Fruit fly (Drosophila melanogaster) Kc167 (cell line): ENCODE measurements around the gene Pgant6.

Experiments
- Myc ChIP-seq: fragments of >200 bp; optimal IDR thresholded peaks from 2 replicates; lab custom pipeline; 2017; ENCODE audit warnings: missing external identifiers
- Sin3A ChIP-seq: fragments of >200 bp; optimal IDR thresholded peaks from 2 replicates; lab custom pipeline; 2018; ENCODE audit warnings: missing external identifiers
- h ChIP-seq: fragments of >200 bp; optimal IDR thresholded peaks from 3 replicates; lab custom pipeline; 2018; ENCODE audit warnings: missing external identifiers
- insv ChIP-seq: fragments of >200 bp; optimal IDR thresholded peaks from 3 replicates; lab custom pipeline; 2018; ENCODE audit warnings: missing external identifiers
- psq ChIP-seq: fragments of >200 bp; optimal IDR thresholded peaks from 2 replicates; lab custom pipeline; 2017; ENCODE audit warnings: missing external identifiers
- ttk ChIP-seq: sonication (Bioruptor generic); optimal IDR thresholded peaks from 2 replicates; lab custom pipeline; 2017; ENCODE audit warnings: missing external identifiers

Gene Pgant6

dm6 chr3L:2781991-2782677 lies at the start of gene Pgant6:
Pgant6 (plus strand) TSS chr3L:2782255.
- TF ChIP-seq psq (lab: Kevin White, UChicago) (no peak), Myc (lab: Kevin White, UChicago) (no peak), insv (lab: Kevin White, UChicago) (no peak), h (no peak), ttk (lab: Kevin White, UChicago) (no peak), Sin3A (no peak)

- no peak for TF ChIP-seq ttk (lab: Kevin White, UChicago)
Measured at dm6 chr3L:2733208-2733607, 48.8 kb upstream of the Pgant6 start.

dm6 chr3L:2734363-2735160 lies 47.5 kb upstream of the Pgant6 start:
- TF ChIP-seq Sin3A (no peak), ttk (lab: Kevin White, UChicago) (no peak), Myc (lab: Kevin White, UChicago) (no peak), insv (lab: Kevin White, UChicago) (no peak), h (no peak), psq (lab: Kevin White, UChicago) (no peak)

DNA sequence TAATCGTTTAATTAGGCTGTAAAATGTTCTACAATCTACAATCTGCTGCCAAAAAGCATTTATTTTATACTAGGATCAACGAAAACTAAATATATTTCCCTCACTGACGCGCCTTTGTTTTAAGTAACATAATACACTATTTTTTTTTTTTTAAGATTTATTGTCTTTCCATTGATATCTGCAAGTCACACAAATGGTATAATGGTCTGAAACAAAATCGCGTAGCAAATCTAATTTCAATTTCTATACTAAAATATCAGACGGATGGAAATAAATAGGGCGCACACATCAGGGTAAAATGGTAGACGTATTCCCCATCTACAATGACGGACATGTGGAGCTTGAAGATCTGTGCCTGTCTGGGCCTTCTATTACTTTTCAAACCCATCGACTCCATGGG lies 42.6 kb upstream of the Pgant6 start, which contains the start of gene Acp62F:
Acp62F (plus strand) TSS at position 301 of the 400 bp plus-strand sequence.
- TF ChIP-seq insv (lab: Kevin White, UChicago) (no peak), Myc (lab: Kevin White, UChicago) (no peak), ttk (lab: Kevin White, UChicago) (no peak), psq (lab: Kevin White, UChicago) (no peak), Sin3A (no peak), h (no peak)

DNA sequence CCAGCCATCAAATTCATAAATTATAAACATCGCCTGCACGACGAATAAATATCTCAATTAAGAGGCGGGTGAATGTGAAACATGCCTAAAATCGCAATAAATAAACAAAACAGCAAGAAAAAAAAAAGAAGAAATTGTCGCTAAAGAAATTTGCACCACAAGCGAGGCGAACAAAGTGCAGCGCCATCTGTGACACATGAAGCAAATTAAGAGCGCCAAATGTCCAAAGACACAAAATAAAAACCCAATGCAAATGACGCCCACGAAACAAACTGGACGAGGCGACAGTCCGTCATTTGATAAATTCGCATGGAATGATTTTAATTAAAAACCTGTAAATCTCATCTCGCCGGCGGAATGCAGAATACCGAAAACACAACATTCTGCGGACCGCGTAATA lies 38.3 kb upstream of the Pgant6 start:
- TF ChIP-seq ttk (lab: Kevin White, UChicago) (no peak), Myc (lab: Kevin White, UChicago) (no peak), h (no peak), insv (lab: Kevin White, UChicago) (no peak), Sin3A (no peak), psq (lab: Kevin White, UChicago) (no peak)

DNA sequence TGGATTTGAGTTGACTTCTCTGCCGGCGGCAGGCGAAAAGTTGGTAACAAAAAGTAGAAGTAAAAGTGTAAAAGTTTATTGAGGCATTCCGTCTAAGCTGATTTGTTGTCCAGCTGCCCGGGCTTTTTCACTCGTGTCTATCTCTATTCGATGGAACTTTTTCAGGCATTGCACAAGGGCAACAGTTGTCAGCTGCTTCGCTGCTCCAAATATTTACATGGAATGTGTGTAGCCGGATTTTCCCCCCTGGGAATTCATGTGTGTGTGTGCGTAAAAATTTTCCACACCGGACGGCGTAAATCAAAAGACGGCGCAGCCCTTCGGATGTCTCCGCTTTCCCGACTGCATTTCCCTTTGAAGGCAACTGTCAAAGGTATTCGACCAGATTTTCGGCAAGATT lies 37.1 kb upstream of the Pgant6 start:
- TF ChIP-seq insv (lab: Kevin White, UChicago) (no peak), Myc (lab: Kevin White, UChicago) (no peak), h (no peak), psq (lab: Kevin White, UChicago) (no peak), Sin3A (no peak), ttk (lab: Kevin White, UChicago) (no peak)

DNA sequence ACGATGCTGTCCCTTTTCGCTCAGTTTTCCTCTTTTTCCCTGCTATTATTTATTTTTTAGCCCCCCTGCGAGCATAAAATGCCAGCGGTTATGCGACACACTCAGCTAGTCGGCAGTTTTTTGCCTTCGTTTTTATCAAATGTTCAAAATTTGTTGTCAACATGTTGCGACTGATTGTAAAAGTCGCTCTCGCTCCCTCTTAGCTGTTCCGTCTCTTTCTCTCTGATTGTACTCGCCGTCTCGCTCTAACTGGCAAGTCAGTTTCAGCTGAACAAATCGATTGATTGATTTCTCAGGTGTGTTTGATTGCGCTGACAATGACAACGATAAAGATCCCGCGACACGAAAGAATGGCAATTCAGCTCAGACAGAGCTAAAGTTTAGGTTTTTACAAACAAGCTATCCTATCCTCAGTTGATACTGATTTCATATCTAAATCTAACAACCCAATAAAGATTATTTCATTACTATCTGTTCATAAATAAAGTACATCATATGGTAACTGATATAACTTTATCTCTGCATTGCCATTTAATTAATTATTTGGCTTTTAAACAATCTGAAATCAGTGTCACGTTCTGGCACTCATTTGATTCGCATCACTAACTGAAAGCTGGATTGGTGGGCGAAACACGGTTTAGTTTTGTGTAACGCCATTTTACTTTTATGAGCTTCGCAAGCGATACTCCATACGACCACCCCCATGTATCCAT lies 36.2 kb upstream of the Pgant6 start:
- no peak for TF ChIP-seq insv (lab: Kevin White, UChicago)
- no peak for TF ChIP-seq Myc (lab: Kevin White, UChicago)
- TF ChIP-seq ttk (lab: Kevin White, UChicago): no peak
- TF ChIP-seq psq (lab: Kevin White, UChicago): no peak
- no peak for TF ChIP-seq Sin3A
- no peak for TF ChIP-seq h

- TF ChIP-seq psq (lab: Kevin White, UChicago) (no peak), Myc (lab: Kevin White, UChicago) (no peak), insv (lab: Kevin White, UChicago) (no peak), Sin3A (no peak), h (no peak), ttk (lab: Kevin White, UChicago) (no peak)
Measured at dm6 chr3L:2748359-2748758, 33.7 kb upstream of the Pgant6 start.

DNA sequence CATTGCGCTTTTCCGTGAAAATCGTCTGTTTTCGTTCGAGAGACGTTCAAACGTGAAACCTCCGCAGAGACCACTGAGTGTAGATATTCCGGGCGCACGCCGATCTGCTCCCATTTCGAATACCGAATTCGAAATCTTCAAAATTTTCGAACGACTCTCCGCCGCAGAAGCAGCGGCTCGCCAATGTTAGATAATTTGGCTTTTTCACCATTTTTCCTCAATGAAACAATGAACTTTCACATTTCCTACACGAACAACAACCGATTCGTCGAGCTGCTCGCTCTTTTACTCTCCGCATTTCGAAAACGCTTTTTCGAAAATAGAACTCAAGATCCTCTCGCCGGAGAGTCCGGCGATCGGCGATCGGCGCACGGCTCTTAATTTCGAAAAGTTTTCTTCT lies 19.9 kb upstream of the Pgant6 start:
- TF ChIP-seq Sin3A (no peak), Myc (lab: Kevin White, UChicago) (no peak), ttk (lab: Kevin White, UChicago) (no peak)

DNA sequence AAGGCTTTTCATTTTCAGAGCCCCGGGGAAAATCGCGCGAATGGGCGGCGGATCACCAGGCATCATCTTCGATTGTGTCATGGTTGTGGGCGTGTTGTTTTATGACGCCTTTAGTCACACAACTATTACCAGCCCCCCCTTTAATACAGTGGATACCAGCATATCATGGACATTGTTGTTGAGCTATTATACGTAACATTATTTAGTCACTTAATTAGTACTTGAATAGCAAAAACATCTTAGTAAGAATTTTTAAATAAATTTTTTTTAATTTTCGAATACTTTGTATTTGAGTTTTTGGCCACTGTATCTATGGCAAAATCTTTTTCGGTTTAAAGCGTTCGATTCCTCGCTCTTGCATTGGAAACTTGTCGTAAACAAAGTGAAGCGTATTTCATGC lies 18.3 kb upstream of the Pgant6 start:
- TF ChIP-seq Sin3A (no peak), insv (lab: Kevin White, UChicago) (no peak), ttk (lab: Kevin White, UChicago) (no peak), Myc (lab: Kevin White, UChicago) (no peak), h (no peak), psq (lab: Kevin White, UChicago) (no peak)

DNA sequence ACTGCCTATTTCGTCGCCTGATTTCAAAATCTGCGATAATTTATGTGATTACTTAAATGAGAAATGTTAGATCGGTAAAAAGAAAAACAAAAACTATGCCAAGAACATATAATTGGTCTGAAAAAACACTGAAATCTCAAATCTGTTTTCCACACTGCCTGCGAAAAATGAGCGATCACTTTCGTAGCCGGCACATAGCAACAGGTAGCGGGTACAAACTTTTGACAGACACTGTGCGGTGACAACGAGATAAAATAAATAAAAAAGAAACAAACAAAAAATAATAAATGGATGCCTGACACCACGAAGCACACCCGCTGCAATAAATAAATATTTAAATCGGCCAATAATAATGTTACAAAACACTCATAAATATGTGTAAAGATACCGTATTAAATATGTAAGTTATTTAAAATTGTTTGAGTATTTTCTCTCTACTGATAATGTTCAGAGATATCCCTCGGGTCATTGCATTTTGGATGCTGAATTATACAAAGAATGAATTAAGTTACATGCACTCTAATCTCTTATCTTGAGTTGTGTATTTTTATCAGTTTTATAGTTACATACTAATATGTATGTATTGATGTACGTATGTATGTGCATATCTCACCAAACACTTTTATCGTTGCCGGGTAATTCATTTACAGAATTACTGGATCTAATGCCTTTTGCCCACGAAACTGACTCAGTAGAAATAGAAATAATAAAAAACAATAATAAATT lies 16.9 kb upstream of the Pgant6 start:
- no peak for TF ChIP-seq insv (lab: Kevin White, UChicago)

DNA sequence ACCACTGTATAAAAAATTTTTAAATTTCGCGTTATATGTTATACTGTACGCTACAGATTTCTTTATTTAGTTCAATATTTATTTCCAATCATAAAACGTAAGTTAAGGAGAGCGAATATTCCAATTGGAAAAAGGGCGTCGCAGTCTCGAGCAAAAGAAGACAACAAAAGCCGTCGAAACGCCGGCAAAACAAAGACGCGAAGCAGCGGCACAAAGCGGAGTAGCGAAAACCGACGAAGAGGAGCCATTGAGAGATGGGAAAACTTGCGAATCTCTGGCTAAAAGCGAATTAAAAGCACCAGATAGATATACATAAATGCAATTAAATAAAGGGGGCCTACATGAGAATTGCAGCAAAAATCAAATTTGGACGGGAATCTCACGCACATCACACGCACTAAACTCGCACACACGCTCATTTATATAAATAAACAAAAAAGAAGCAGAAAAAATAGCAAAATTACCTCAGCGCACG lies 16.2 kb upstream of the Pgant6 start:
- TF ChIP-seq psq (lab: Kevin White, UChicago) (peak; percentile 50), Sin3A (no peak)
